Worm (Caenorhabditis elegans) whole organism, L3 larva: ENCODE measurements around the gene Y6D1A.2.

ENCODE experiments used
- R02D3.7 ChIP-seq: fragments of 150-350 bp; optimal IDR thresholded peaks from 2 replicates; lab custom pipeline; 2014; ENCODE audit warnings: missing biosample characterization, missing genetic modification characterization
- ama-1 ChIP-seq: fragments of 150-350 bp; optimal IDR thresholded peaks from 2 replicates; lab custom pipeline; 2018
- ceh-16 ChIP-seq: sonication (generic microtip); optimal IDR thresholded peaks from 2 replicates; lab custom pipeline; 2017; ENCODE audit warnings: missing biosample characterization, missing genetic modification characterization
- ceh-82 ChIP-seq: fragments of 150-350 bp; optimal IDR thresholded peaks from 2 replicates; lab custom pipeline; 2014; ENCODE audit warnings: missing biosample characterization, missing genetic modification characterization
- egl-27 ChIP-seq: sonication (generic microtip); optimal IDR thresholded peaks from 4 replicates; lab custom pipeline; 2017; ENCODE audit warnings: missing biosample characterization, missing genetic modification reagents, missing genetic modification characterization
- elt-3 ChIP-seq, 3 experiments: fragments of 150-350 bp in 1 of 3; sonication (generic microtip) in 2 of 3; optimal IDR thresholded peaks; 2 replicates in 2 of 3; 4 replicates in 1 of 3; lab custom pipeline; 2014 to 2017; ENCODE audit warnings: missing biosample characterization in 3 of 3, missing genetic modification characterization in 3 of 3
- fos-1 ChIP-seq: fragments of 150-350 bp; optimal IDR thresholded peaks from 2 replicates; lab custom pipeline; 2014; ENCODE audit warnings: missing biosample characterization, missing genetic modification characterization
- jun-1 ChIP-seq: fragments of 150-350 bp; optimal IDR thresholded peaks from 2 replicates; lab custom pipeline; 2014; ENCODE audit warnings: missing biosample characterization, missing genetic modification reagents, missing genetic modification characterization
- nhr-237 ChIP-seq: fragments of 150-350 bp; optimal IDR thresholded peaks from 2 replicates; lab custom pipeline; 2014; ENCODE audit warnings: missing biosample characterization, missing genetic modification characterization
- nhr-28 ChIP-seq: fragments of 150-350 bp; optimal IDR thresholded peaks from 2 replicates; lab custom pipeline; 2014; ENCODE audit warnings: missing biosample characterization, missing genetic modification characterization
- nhr-43 ChIP-seq: sonication (generic microtip); optimal IDR thresholded peaks from 2 replicates; lab custom pipeline; 2016; ENCODE audit warnings: mild to moderate bottlenecking, missing genetic modification characterization, missing compliant biosample characterization; ENCODE audit not compliant: poor library complexity, severe bottlenecking
- pha-4 ChIP-seq: fragments of 150-350 bp; optimal IDR thresholded peaks from 2 replicates; lab custom pipeline; 2014; ENCODE audit warnings: missing biosample characterization, missing genetic modification reagents, missing genetic modification characterization
- ztf-11 ChIP-seq: fragments of 150-350 bp; optimal IDR thresholded peaks from 2 replicates; lab custom pipeline; 2014; ENCODE audit warnings: missing biosample characterization, missing genetic modification characterization

DNA sequence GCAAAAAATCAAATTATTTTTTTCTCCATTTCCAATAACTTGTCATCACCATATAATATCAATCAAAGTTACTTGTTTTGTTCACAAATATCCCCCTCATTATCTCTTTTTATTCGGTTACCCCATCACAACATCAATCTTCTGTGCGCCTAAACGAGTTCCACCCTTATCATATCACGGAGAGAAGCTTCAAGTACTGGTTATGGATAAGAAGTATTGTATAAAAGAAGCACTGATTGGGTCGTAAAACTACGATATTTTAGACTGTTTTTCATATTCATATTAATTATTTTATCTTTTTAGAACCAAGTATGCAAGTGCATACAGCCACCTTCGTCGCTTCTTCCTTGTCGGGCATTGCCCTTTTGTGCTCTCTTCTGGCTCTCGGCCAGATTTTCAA is 48.5 kb upstream of the Y6D1A.2 start, which contains the start of gene col-84:
- no peak for TF ChIP-seq ceh-16
- TF ChIP-seq fos-1, result no peak
- TF ChIP-seq elt-3 (tag; optimal IDR thresholded peaks at IDR 0.05; lab: Kevin White, UChicago), result no peak
- no peak for TF ChIP-seq nhr-237 (tag; lab: Kevin White, UChicago)
- TF ChIP-seq R02D3.7 (tag; lab: Kevin White, UChicago), result no peak
- no peak for TF ChIP-seq pha-4 (tag; lab: Kevin White, UChicago)
- no peak for TF ChIP-seq ztf-11 (tag; lab: Kevin White, UChicago)
- no peak for TF ChIP-seq egl-27
- TF ChIP-seq nhr-28 (tag; lab: Kevin White, UChicago), result no peak
- TF ChIP-seq ceh-82 (tag; lab: Kevin White, UChicago), result no peak
- TF ChIP-seq ama-1, result no peak
- TF ChIP-seq jun-1 (tag; lab: Kevin White, UChicago), result no peak
- no peak for TF ChIP-seq nhr-43 (tag; lab: Kevin White, UChicago)
